Worm (Caenorhabditis elegans) whole organism, L2 larva: Measurements from ENCODE around the gene pdi-2.

Experiments
- C34F6.9 ChIP-seq: fragments of 150-350 bp; optimal IDR thresholded peaks from 2 replicates; lab custom pipeline; 2014; ENCODE audit warnings: missing biosample characterization, missing genetic modification characterization
- lsy-2 ChIP-seq, 2 experiments: fragments of 150-350 bp in 1 of 2; sonication (generic microtip) in 1 of 2; optimal IDR thresholded peaks; 2 replicates each; lab custom pipeline; 2014 to 2017; ENCODE audit warnings: missing biosample characterization in 2 of 2, missing genetic modification characterization in 2 of 2

pdi-2 gene

DNA sequence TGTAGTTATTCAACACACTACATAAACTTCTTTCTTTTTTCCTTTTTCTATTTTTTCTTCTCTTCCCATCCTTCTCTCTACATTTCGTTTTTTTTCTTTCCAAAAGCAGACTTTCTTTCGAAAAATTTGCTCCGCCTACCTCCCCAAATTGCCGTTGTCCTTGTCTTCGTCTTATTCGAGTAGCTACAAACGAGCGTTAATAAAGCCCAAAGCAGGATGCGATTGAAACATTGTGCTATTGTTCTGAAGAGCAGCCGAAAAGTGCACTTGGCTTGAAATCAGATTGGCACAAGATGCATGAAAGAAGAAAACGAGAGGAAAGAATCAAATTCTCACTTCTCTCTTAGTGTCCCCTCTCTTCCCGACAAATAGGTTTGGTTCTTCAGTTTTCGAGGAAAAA lies 50.9 kb downstream of the pdi-2 start:
- TF ChIP-seq C34F6.9 (tag; lab: Kevin White, UChicago) = peak; percentile 7
- TF ChIP-seq lsy-2 (tag; optimal IDR thresholded peaks at IDR 0.05; lab: Kevin White, UChicago) = no peak
